Fruit fly (Drosophila melanogaster) whole organism, wandering third instar larva: ENCODE measurements around the gene kuk.

Experiments used
- Abd-B ChIP-seq: fragments of >200 bp; optimal IDR thresholded peaks from 2 replicates; lab custom pipeline; 2017; ENCODE audit warnings: missing biosample characterization, missing genetic modification characterization
- CG32264 ChIP-seq: fragments of 200-800 bp; sonication (Bioruptor generic); optimal IDR thresholded peaks from 2 replicates; lab custom pipeline; 2016; ENCODE audit warnings: missing biosample characterization, missing genetic modification characterization
- CG9705 ChIP-seq: fragments of 200-800 bp; sonication (Bioruptor generic); optimal IDR thresholded peaks from 2 replicates; lab custom pipeline; 2018; ENCODE audit warnings: missing biosample characterization, mild to moderate bottlenecking, missing genetic modification characterization
- CrebA ChIP-seq: fragments of 200-800 bp; sonication (Bioruptor generic); optimal IDR thresholded peaks from 2 replicates; lab custom pipeline; 2016; ENCODE audit warnings: missing biosample characterization, mild to moderate bottlenecking, missing genetic modification characterization, borderline replicate concordance
- Dfd ChIP-seq: fragments of >200 bp; optimal IDR thresholded peaks from 2 replicates; lab custom pipeline; 2017; ENCODE audit warnings: missing biosample characterization, missing genetic modification characterization
- Dif ChIP-seq: fragments of 200-275, 200-300 bp; sonication (Bioruptor generic); optimal IDR thresholded peaks from 2 replicates; lab custom pipeline; 2018; ENCODE audit warnings: missing biosample characterization, missing genetic modification characterization; ENCODE audit not compliant: partially characterized antibody
- GATAd ChIP-seq: sonication (Bioruptor generic); optimal IDR thresholded peaks from 2 replicates; lab custom pipeline; 2016; ENCODE audit warnings: missing biosample characterization, missing genetic modification characterization
- HLH106 ChIP-seq: fragments of 200-800 bp; optimal IDR thresholded peaks from 3 replicates; lab custom pipeline; 2019; ENCODE audit warnings: missing biosample characterization, mild to moderate bottlenecking, missing genetic modification characterization, moderate library complexity
- Hnf4 ChIP-seq: fragments of 200-800 bp; sonication (Bioruptor generic); optimal IDR thresholded peaks from 2 replicates; lab custom pipeline; 2016; ENCODE audit warnings: missing biosample characterization, mild to moderate bottlenecking, missing genetic modification characterization
- Hr78 ChIP-seq: fragments of >200 bp; optimal IDR thresholded peaks from 2 replicates; lab custom pipeline; 2017; ENCODE audit warnings: missing biosample characterization, missing genetic modification characterization
- Hr83 ChIP-seq: fragments of 200-300 bp; sonication (Bioruptor generic); optimal IDR thresholded peaks from 2 replicates; lab custom pipeline; 2016; ENCODE audit warnings: missing biosample characterization, mild to moderate bottlenecking, missing genetic modification characterization, moderate library complexity; ENCODE audit not compliant: poor library complexity, severe bottlenecking
- Jra ChIP-seq: sonication (Bioruptor generic); optimal IDR thresholded peaks from 2 replicates; lab custom pipeline; 2016; ENCODE audit warnings: missing biosample characterization, missing genetic modification characterization
- Mio ChIP-seq: sonication (Bioruptor generic); optimal IDR thresholded peaks from 2 replicates; lab custom pipeline; 2016; ENCODE audit warnings: missing biosample characterization, missing genetic modification characterization
- Myc ChIP-seq: fragments of >200 bp; optimal IDR thresholded peaks from 2 replicates; lab custom pipeline; 2017
- N ChIP-seq: fragments of >200 bp; optimal IDR thresholded peaks from 2 replicates; lab custom pipeline; 2018; ENCODE audit warnings: missing biosample characterization, missing external identifiers, missing genetic modification characterization
- OdsH ChIP-seq: fragments of 200-800 bp; sonication (Bioruptor generic); optimal IDR thresholded peaks from 2 replicates; lab custom pipeline; 2016; ENCODE audit warnings: missing biosample characterization, mild to moderate bottlenecking, missing genetic modification characterization
- Rel ChIP-seq, 2 experiments: fragments of 200-800 bp; sonication (Bioruptor generic) in 1 of 2; optimal IDR thresholded peaks; 2 replicates in 1 of 2; 3 replicates in 1 of 2; lab custom pipeline; 2016 to 2019; ENCODE audit warnings: mild to moderate bottlenecking in 2 of 2, missing biosample characterization in 2 of 2, missing genetic modification characterization in 2 of 2, moderate library complexity in 1 of 2
- Sp1 ChIP-seq: fragments of 200-800 bp; sonication (Bioruptor generic); optimal IDR thresholded peaks from 3 replicates; lab custom pipeline; 2019; ENCODE audit warnings: missing biosample characterization, mild to moderate bottlenecking, missing genetic modification characterization, moderate library complexity
- Vsx2 ChIP-seq: fragments of 200-300, 225-300 bp; sonication (Bioruptor generic); optimal IDR thresholded peaks from 2 replicates; lab custom pipeline; 2018; ENCODE audit warnings: missing biosample characterization, missing genetic modification characterization; ENCODE audit not compliant: partially characterized antibody
- br ChIP-seq: fragments of 200-800 bp; sonication (Bioruptor generic); optimal IDR thresholded peaks from 2 replicates; lab custom pipeline; 2016; ENCODE audit warnings: missing biosample characterization, missing genetic modification characterization
- brk ChIP-seq: fragments of 200-800 bp; sonication (Bioruptor generic); optimal IDR thresholded peaks from 2 replicates; lab custom pipeline; 2016; ENCODE audit warnings: missing biosample characterization, mild to moderate bottlenecking, missing genetic modification characterization
- dl ChIP-seq, 2 experiments: fragments of 175-275, 200-275 bp in 1 of 2; fragments of 200-275 bp in 1 of 2; sonication (Bioruptor generic); optimal IDR thresholded peaks; lab custom pipeline; 2018; ENCODE audit warnings: mild to moderate bottlenecking in 2 of 2, missing biosample characterization in 2 of 2, missing genetic modification characterization in 2 of 2, moderate library complexity in 2 of 2; ENCODE audit not compliant: partially characterized antibody in 2 of 2, insufficient read depth in 1 of 2
- dmrt93B ChIP-seq: fragments of 200-800 bp; sonication (Bioruptor generic); optimal IDR thresholded peaks from 2 replicates; lab custom pipeline; 2018; ENCODE audit warnings: missing biosample characterization, mild to moderate bottlenecking, missing genetic modification characterization
- dsf ChIP-seq: sonication (Bioruptor generic); optimal IDR thresholded peaks from 2 replicates; lab custom pipeline; 2016; ENCODE audit warnings: missing biosample characterization, missing genetic modification characterization, borderline replicate concordance
- ey ChIP-seq: fragments of 200-800 bp; sonication (Bioruptor generic); optimal IDR thresholded peaks from 2 replicates; lab custom pipeline; 2016; ENCODE audit warnings: missing biosample characterization, missing genetic modification characterization
- foxo ChIP-seq, 2 experiments: fragments of 200-800 bp; sonication (Bioruptor generic); optimal IDR thresholded peaks; 2 replicates in 1 of 2; 3 replicates in 1 of 2; lab custom pipeline; 2016 to 2017; ENCODE audit warnings: missing biosample characterization in 2 of 2, missing genetic modification characterization in 2 of 2
- fru ChIP-seq: fragments of 200-800 bp; sonication (Bioruptor generic); optimal IDR thresholded peaks from 3 replicates; lab custom pipeline; 2016; ENCODE audit warnings: missing biosample characterization, mild to moderate bottlenecking, missing genetic modification characterization
- h ChIP-seq: fragments of 200-800 bp; sonication (Bioruptor generic); optimal IDR thresholded peaks from 3 replicates; lab custom pipeline; 2016; ENCODE audit warnings: missing biosample characterization, mild to moderate bottlenecking, missing genetic modification characterization
- jim ChIP-seq: fragments of 175-275, 200-325 bp; sonication (Bioruptor generic); optimal IDR thresholded peaks from 2 replicates; lab custom pipeline; 2016; ENCODE audit warnings: missing biosample characterization, mild to moderate bottlenecking, missing genetic modification characterization
- lola ChIP-seq: fragments of >200 bp; optimal IDR thresholded peaks from 2 replicates; lab custom pipeline; 2017; ENCODE audit warnings: missing biosample characterization, missing genetic modification characterization
- pan ChIP-seq: fragments of >200 bp; optimal IDR thresholded peaks from 2 replicates; lab custom pipeline; 2017
- psq ChIP-seq: fragments of 200-800 bp; sonication (Bioruptor generic); optimal IDR thresholded peaks from 3 replicates; lab custom pipeline; 2017; ENCODE audit warnings: missing biosample characterization, mild to moderate bottlenecking, missing genetic modification characterization, moderate library complexity
- rgr ChIP-seq: fragments of 200-800 bp; sonication (Bioruptor generic); optimal IDR thresholded peaks from 3 replicates; lab custom pipeline; 2016; ENCODE audit warnings: missing biosample characterization, mild to moderate bottlenecking, missing genetic modification characterization
- sage ChIP-seq: fragments of 200-800 bp; sonication (Bioruptor generic); optimal IDR thresholded peaks from 2 replicates; lab custom pipeline; 2016; ENCODE audit warnings: missing biosample characterization, mild to moderate bottlenecking, missing genetic modification characterization
- sv ChIP-seq: fragments of 200-800 bp; sonication (Bioruptor generic); optimal IDR thresholded peaks from 3 replicates; lab custom pipeline; 2016; ENCODE audit warnings: missing biosample characterization, missing genetic modification characterization
- tai ChIP-seq: sonication (Bioruptor generic); optimal IDR thresholded peaks from 2 replicates; lab custom pipeline; 2016; ENCODE audit warnings: missing biosample characterization, missing genetic modification characterization
- usp ChIP-seq: fragments of >200 bp; optimal IDR thresholded peaks from 2 replicates; lab custom pipeline; 2017; ENCODE audit warnings: missing biosample characterization, missing genetic modification characterization
- woc ChIP-seq: sonication (Bioruptor generic); optimal IDR thresholded peaks from 2 replicates; lab custom pipeline; 2016; ENCODE audit warnings: missing biosample characterization, mild to moderate bottlenecking, missing genetic modification characterization

Gene kuk

dm6 chr3R:17056183-17056904, 23.7 kb upstream of the kuk start:
- TF ChIP-seq br: peak; percentile 33
- TF ChIP-seq Jra (GFP tag; lab: Kevin White, UChicago): peak; percentile 8
- TF ChIP-seq sv (GFP tag; lab: Kevin White, UChicago): no peak
- TF ChIP-seq CrebA: peak; percentile 50
- TF ChIP-seq Myc (lab: Kevin White, UChicago): no peak
- peak; percentile 76 for TF ChIP-seq Rel (GFP tag; optimal IDR thresholded peaks at IDR 0.05; lab: Kevin White, UChicago)
- TF ChIP-seq Rel (tag; optimal IDR thresholded peaks at IDR 0.05; lab: Kevin White, UChicago): peak; percentile 23
- peak; percentile 56 for TF ChIP-seq psq (GFP tag; lab: Kevin White, UChicago)
- no peak for TF ChIP-seq dmrt93B (GFP tag; lab: Kevin White, UChicago)
- peak; percentile 71 for TF ChIP-seq h (GFP tag; lab: Kevin White, UChicago)
- TF ChIP-seq dsf (GFP tag; lab: Kevin White, UChicago): no peak
- peak; percentile 78 for TF ChIP-seq Vsx2 (GFP tag; lab: Kevin White, UChicago)
- no peak for TF ChIP-seq CG9705 (GFP tag; lab: Kevin White, UChicago)
- peak; percentile 82 for TF ChIP-seq jim (GFP tag; lab: Kevin White, UChicago)
- peak; percentile 45 for TF ChIP-seq OdsH (GFP tag; lab: Kevin White, UChicago)
- TF ChIP-seq usp: no peak
- TF ChIP-seq Sp1 (GFP tag; lab: Kevin White, UChicago): peak; percentile 48
- TF ChIP-seq GATAd (GFP tag; lab: Kevin White, UChicago): no peak
- peak; percentile 2 to 25 for TF ChIP-seq foxo (GFP tag; optimal IDR thresholded peaks at IDR 0.05; lab: Kevin White, UChicago)
- TF ChIP-seq Mio (GFP tag; lab: Kevin White, UChicago): no peak
- no peak for TF ChIP-seq HLH106 (tag; lab: Kevin White, UChicago)
- peak; percentile 27 for TF ChIP-seq rgr (GFP tag; lab: Kevin White, UChicago)
- no peak for TF ChIP-seq Hnf4 (GFP tag; lab: Kevin White, UChicago)
- no peak for TF ChIP-seq CG32264 (GFP tag; lab: Kevin White, UChicago)
- TF ChIP-seq brk (GFP tag; lab: Kevin White, UChicago): peak; percentile 94
- TF ChIP-seq Abd-B (GFP tag; lab: Kevin White, UChicago): peak; percentile 60
- TF ChIP-seq Hr83: peak; percentile 52
- no peak for TF ChIP-seq ey
- peak; percentile 62 for TF ChIP-seq fru (GFP tag; lab: Kevin White, UChicago)
- peak; percentile 64 for TF ChIP-seq Dif (GFP tag; lab: Kevin White, UChicago)
- no peak for TF ChIP-seq tai (GFP tag; lab: Kevin White, UChicago)
- TF ChIP-seq pan: no peak
- TF ChIP-seq lola (GFP tag; lab: Kevin White, UChicago): no peak
- TF ChIP-seq woc: no peak
- TF ChIP-seq sage: no peak
- peak; percentile 26 to 31 for TF ChIP-seq dl (GFP tag; optimal IDR thresholded peaks at IDR 0.05; lab: Kevin White, UChicago; ENCODE audit: insufficient read depth in 1 of 2, partially characterized antibody in 2 of 2)
- TF ChIP-seq Hr78 (GFP tag; lab: Kevin White, UChicago): no peak
- TF ChIP-seq Dfd: no peak
- peak; percentile 84 for TF ChIP-seq N (GFP tag; lab: Kevin White, UChicago)

dm6 chr3R:17056905-17057251, 23.2 kb upstream of the kuk start:
- TF ChIP-seq foxo (GFP tag; optimal IDR thresholded peaks at IDR 0.05; lab: Kevin White, UChicago): peak in 1 of 2 experiments; percentile 38
- peak; percentile 4 for TF ChIP-seq HLH106 (tag; lab: Kevin White, UChicago)
- no peak for TF ChIP-seq lola (GFP tag; lab: Kevin White, UChicago)
- peak; percentile 6 for TF ChIP-seq rgr (GFP tag; lab: Kevin White, UChicago)
- no peak for TF ChIP-seq dmrt93B (GFP tag; lab: Kevin White, UChicago)
- TF ChIP-seq, all 38 proteins: peak for 3
